Fruit fly (Drosophila melanogaster) whole organism, embryonic: Measurements from ENCODE around the gene usp.
A peak's percentile ranks its signal among the peaks of the same experiment; 100 is the strongest.

ENCODE experiments used
- Adf1 ChIP-seq: fragments of 200-800 bp; sonication (Bioruptor generic); IDR thresholded peaks from 2 replicates; pipeline ENCODE4 v1.3.6; 2022; ENCODE audit warnings: missing biosample characterization, missing genetic modification characterization
- CG1024 ChIP-seq: fragments of 200-800 bp; sonication (Bioruptor generic); IDR thresholded peaks from 2 replicates; pipeline ENCODE4 v1.3.6; 2022; ENCODE audit warnings: missing biosample characterization, missing genetic modification characterization
- CG11085 ChIP-seq: fragments of 200-800 bp; sonication (Bioruptor generic); IDR thresholded peaks from 2 replicates; pipeline ENCODE4 v1.3.6; 2022; ENCODE audit warnings: missing biosample characterization, missing genetic modification characterization
- CG11696 ChIP-seq: fragments of 200-800 bp; sonication (Bioruptor generic); IDR thresholded peaks from 2 replicates; pipeline ENCODE4 v1.3.6; 2022; ENCODE audit warnings: missing biosample characterization, missing genetic modification characterization
- CG13296 ChIP-seq: fragments of 200-800 bp; sonication (Bioruptor generic); optimal IDR thresholded peaks from 3 replicates; lab custom pipeline; 2018; ENCODE audit warnings: missing biosample characterization, mild to moderate bottlenecking, missing genetic modification characterization
- CG15479 ChIP-seq: fragments of 200-800 bp; sonication (Bioruptor generic); optimal IDR thresholded peaks from 3 replicates; lab custom pipeline; 2019; ENCODE audit warnings: missing biosample characterization, mild to moderate bottlenecking, missing genetic modification characterization, moderate library complexity
- CG1602 ChIP-seq: fragments of 200-800 bp; sonication (Bioruptor generic); optimal IDR thresholded peaks from 3 replicates; lab custom pipeline; 2016; ENCODE audit warnings: missing biosample characterization, missing genetic modification characterization
- CG16863 ChIP-seq: fragments of 200-800 bp; sonication (Bioruptor generic); optimal IDR thresholded peaks from 3 replicates; lab custom pipeline; 2016; ENCODE audit warnings: missing biosample characterization, missing genetic modification characterization
- CG17829 ChIP-seq: fragments of 200-800 bp; optimal IDR thresholded peaks from 2 replicates; lab custom pipeline; 2019; ENCODE audit warnings: missing biosample characterization, mild to moderate bottlenecking, missing genetic modification characterization, moderate library complexity
- CG31441 ChIP-seq: fragments of 200-800 bp; sonication (Bioruptor generic); IDR thresholded peaks from 2 replicates; pipeline ENCODE4 v1.3.6; 2022; ENCODE audit warnings: missing biosample characterization, missing genetic modification characterization
- CG3281 ChIP-seq: fragments of 200-800 bp; sonication (Bioruptor generic); optimal IDR thresholded peaks from 3 replicates; lab custom pipeline; 2017; ENCODE audit warnings: missing biosample characterization, mild to moderate bottlenecking, missing genetic modification characterization
- CG4617 ChIP-seq: fragments of 200-800 bp; sonication (Bioruptor generic); optimal IDR thresholded peaks from 3 replicates; lab custom pipeline; 2016; ENCODE audit warnings: missing biosample characterization, missing genetic modification characterization, borderline replicate concordance
- CG5953 ChIP-seq: fragments of 200-800 bp; sonication (Bioruptor generic); IDR thresholded peaks from 2 replicates; pipeline ENCODE4 v1.3.6; 2022; ENCODE audit warnings: missing biosample characterization, missing genetic modification characterization
- CG6791 ChIP-seq: fragments of 200-800 bp; sonication (Bioruptor generic); IDR thresholded peaks from 3 replicates; pipeline ENCODE4 v1.3.6; 2022; ENCODE audit warnings: missing biosample characterization, missing genetic modification characterization; ENCODE audit not compliant: partially characterized antibody
- CG8924 ChIP-seq: fragments of 200-800 bp; optimal IDR thresholded peaks from 3 replicates; lab custom pipeline; 2019; ENCODE audit warnings: missing biosample characterization, mild to moderate bottlenecking, missing genetic modification characterization, moderate library complexity
- CG9609 ChIP-seq: fragments of 200-800 bp; sonication (Bioruptor generic); optimal IDR thresholded peaks from 3 replicates; lab custom pipeline; 2016; ENCODE audit warnings: missing biosample characterization, missing genetic modification characterization
- CG9932 ChIP-seq: fragments of 200-800 bp; sonication (Bioruptor generic); IDR thresholded peaks from 2 replicates; pipeline ENCODE4 v1.3.6; 2022; ENCODE audit warnings: missing biosample characterization, missing genetic modification characterization
- Camta ChIP-seq: fragments of 200-800 bp; sonication (Bioruptor generic); optimal IDR thresholded peaks from 2 replicates; lab custom pipeline; 2016; ENCODE audit warnings: missing biosample characterization, missing genetic modification characterization
- Dad ChIP-seq: fragments of 200-800 bp; sonication (Bioruptor generic); optimal IDR thresholded peaks from 3 replicates; lab custom pipeline; 2016; ENCODE audit warnings: missing biosample characterization, missing genetic modification characterization
- Doc2 ChIP-seq: fragments of 200-800 bp; sonication (Bioruptor generic); IDR thresholded peaks from 2 replicates; pipeline ENCODE4 v1.3.6; 2022; ENCODE audit warnings: missing biosample characterization, missing genetic modification characterization
- Doc3 ChIP-seq: fragments of 200-800 bp; sonication (Bioruptor generic); IDR thresholded peaks from 3 replicates; pipeline ENCODE4 v1.3.6; 2022; ENCODE audit warnings: missing biosample characterization, missing genetic modification characterization; ENCODE audit not compliant: partially characterized antibody
- Eip74EF ChIP-seq, 2 experiments: fragments of 200-800 bp in 1 of 2; fragments of >200 bp in 1 of 2; sonication (Bioruptor generic) in 1 of 2; optimal IDR thresholded peaks; 2 replicates each; lab custom pipeline; 2017 to 2019; ENCODE audit warnings: missing biosample characterization in 2 of 2, missing genetic modification characterization in 2 of 2, mild to moderate bottlenecking in 1 of 2, moderate library complexity in 1 of 2
- Fer1 ChIP-seq: fragments of 200-800 bp; sonication (Bioruptor generic); optimal IDR thresholded peaks from 2 replicates; lab custom pipeline; 2017; ENCODE audit warnings: missing biosample characterization, mild to moderate bottlenecking, missing genetic modification characterization
- H15 ChIP-seq: fragments of 200-800 bp; sonication (Bioruptor generic); IDR thresholded peaks from 3 replicates; pipeline ENCODE4 v1.3.6; 2022; ENCODE audit warnings: missing biosample characterization, missing genetic modification characterization
- Hey ChIP-seq: fragments of 200-800 bp; sonication (Bioruptor generic); optimal IDR thresholded peaks from 3 replicates; lab custom pipeline; 2018; ENCODE audit warnings: missing biosample characterization, mild to moderate bottlenecking, missing genetic modification characterization
- Mrtf ChIP-seq: fragments of 200-800 bp; sonication (Bioruptor generic); IDR thresholded peaks from 3 replicates; pipeline ENCODE4 v1.3.6; 2022; ENCODE audit warnings: missing biosample characterization, missing genetic modification characterization
- NFAT ChIP-seq: fragments of 200-800 bp; sonication (Bioruptor generic); IDR thresholded peaks from 2 replicates; pipeline ENCODE4 v1.3.6; 2022; ENCODE audit warnings: missing biosample characterization, missing genetic modification characterization
- Oli ChIP-seq: fragments of 200-800 bp; sonication (Bioruptor generic); optimal IDR thresholded peaks from 2 replicates; lab custom pipeline; 2018; ENCODE audit warnings: missing biosample characterization, mild to moderate bottlenecking, missing genetic modification characterization, moderate library complexity
- Opbp ChIP-seq: fragments of 200-800 bp; sonication (Bioruptor generic); IDR thresholded peaks from 3 replicates; pipeline ENCODE4 v1.3.6; 2022; ENCODE audit warnings: missing biosample characterization, missing genetic modification characterization; ENCODE audit not compliant: partially characterized antibody
- Pdp1 ChIP-seq, 2 experiments: fragments of 200-800 bp; sonication (Bioruptor generic); optimal IDR thresholded peaks; 3 replicates each; lab custom pipeline; 2016; ENCODE audit warnings: missing biosample characterization in 2 of 2, missing genetic modification characterization in 2 of 2, mild to moderate bottlenecking in 1 of 2, moderate library complexity in 1 of 2
- Sry-δ ChIP-seq: fragments of 200-800 bp; sonication (Bioruptor generic); optimal IDR thresholded peaks from 2 replicates; lab custom pipeline; 2016; ENCODE audit warnings: missing biosample characterization, missing genetic modification characterization
- az2 ChIP-seq: fragments of 200-800 bp; sonication (Bioruptor generic); optimal IDR thresholded peaks from 3 replicates; lab custom pipeline; 2016; ENCODE audit warnings: missing biosample characterization, missing genetic modification characterization
- bcd ChIP-seq: fragments of 200-800 bp; sonication (Bioruptor generic); optimal IDR thresholded peaks from 2 replicates; lab custom pipeline; 2017; ENCODE audit warnings: missing biosample characterization, mild to moderate bottlenecking, missing genetic modification characterization
- cas ChIP-seq: fragments of 200-800 bp; sonication (Bioruptor generic); IDR thresholded peaks from 2 replicates; pipeline ENCODE4 v1.3.6; 2022; ENCODE audit warnings: missing biosample characterization, missing genetic modification characterization
- caup ChIP-seq: fragments of 200-800 bp; sonication (Bioruptor generic); optimal IDR thresholded peaks from 3 replicates; lab custom pipeline; 2017; ENCODE audit warnings: missing biosample characterization, mild to moderate bottlenecking, missing genetic modification characterization, moderate library complexity; ENCODE audit not compliant: severe bottlenecking
- ci ChIP-seq: fragments of 200-800 bp; sonication (Bioruptor generic); IDR thresholded peaks from 3 replicates; pipeline ENCODE4 v1.3.6; 2022; ENCODE audit warnings: missing biosample characterization, missing genetic modification characterization
- crol ChIP-seq: fragments of 200-800 bp; sonication (Bioruptor generic); IDR thresholded peaks from 2 replicates; pipeline ENCODE4 v1.3.6; 2022; ENCODE audit warnings: missing biosample characterization, missing genetic modification characterization
- danr ChIP-seq: fragments of 200-800 bp; sonication (Bioruptor generic); IDR thresholded peaks from 2 replicates; pipeline ENCODE4 v1.3.6; 2022; ENCODE audit warnings: missing biosample characterization, missing genetic modification characterization
- dimm ChIP-seq: fragments of 200-800 bp; sonication (Bioruptor generic); IDR thresholded peaks from 2 replicates; pipeline ENCODE4 v1.3.6; 2022; ENCODE audit warnings: missing biosample characterization, missing genetic modification characterization
- dmrt11E ChIP-seq: fragments of 200-800 bp; sonication (Bioruptor generic); optimal IDR thresholded peaks from 3 replicates; lab custom pipeline; 2018; ENCODE audit warnings: missing biosample characterization, mild to moderate bottlenecking, missing genetic modification characterization, moderate library complexity
- en ChIP-seq: fragments of 200-800 bp; sonication (Bioruptor generic); optimal IDR thresholded peaks from 2 replicates; lab custom pipeline; 2016; ENCODE audit warnings: missing biosample characterization, missing genetic modification characterization
- gfzf ChIP-seq: fragments of 200-800 bp; sonication (Bioruptor generic); optimal IDR thresholded peaks from 2 replicates; lab custom pipeline; 2016; ENCODE audit warnings: missing biosample characterization, mild to moderate bottlenecking, missing genetic modification characterization, moderate library complexity
- lbe ChIP-seq: fragments of 200-800 bp; sonication (Bioruptor generic); optimal IDR thresholded peaks from 2 replicates; lab custom pipeline; 2016; ENCODE audit warnings: missing biosample characterization, mild to moderate bottlenecking, missing genetic modification characterization
- nmo ChIP-seq: fragments of 200-800 bp; sonication (Bioruptor generic); optimal IDR thresholded peaks from 2 replicates; lab custom pipeline; 2018; ENCODE audit warnings: missing biosample characterization, mild to moderate bottlenecking, missing genetic modification characterization, moderate library complexity
- p53 ChIP-seq: fragments of 200-800 bp; sonication (Bioruptor generic); optimal IDR thresholded peaks from 2 replicates; lab custom pipeline; 2016; ENCODE audit warnings: missing biosample characterization, missing genetic modification characterization
- seq ChIP-seq: fragments of 200-800 bp; sonication (Bioruptor generic); IDR thresholded peaks from 2 replicates; pipeline ENCODE4 v1.3.6; 2022; ENCODE audit warnings: missing biosample characterization, missing genetic modification characterization
- ttk ChIP-seq: fragments of 200-800 bp; sonication (Bioruptor generic); IDR thresholded peaks from 2 replicates; pipeline ENCODE4 v2.1.2; 2022; ENCODE audit warnings: missing biosample characterization, missing genetic modification characterization
- zfh2 ChIP-seq: fragments of 200-800 bp; sonication (Bioruptor generic); optimal IDR thresholded peaks from 2 replicates; lab custom pipeline; 2016; ENCODE audit warnings: missing biosample characterization, missing genetic modification characterization

usp gene

DNA sequence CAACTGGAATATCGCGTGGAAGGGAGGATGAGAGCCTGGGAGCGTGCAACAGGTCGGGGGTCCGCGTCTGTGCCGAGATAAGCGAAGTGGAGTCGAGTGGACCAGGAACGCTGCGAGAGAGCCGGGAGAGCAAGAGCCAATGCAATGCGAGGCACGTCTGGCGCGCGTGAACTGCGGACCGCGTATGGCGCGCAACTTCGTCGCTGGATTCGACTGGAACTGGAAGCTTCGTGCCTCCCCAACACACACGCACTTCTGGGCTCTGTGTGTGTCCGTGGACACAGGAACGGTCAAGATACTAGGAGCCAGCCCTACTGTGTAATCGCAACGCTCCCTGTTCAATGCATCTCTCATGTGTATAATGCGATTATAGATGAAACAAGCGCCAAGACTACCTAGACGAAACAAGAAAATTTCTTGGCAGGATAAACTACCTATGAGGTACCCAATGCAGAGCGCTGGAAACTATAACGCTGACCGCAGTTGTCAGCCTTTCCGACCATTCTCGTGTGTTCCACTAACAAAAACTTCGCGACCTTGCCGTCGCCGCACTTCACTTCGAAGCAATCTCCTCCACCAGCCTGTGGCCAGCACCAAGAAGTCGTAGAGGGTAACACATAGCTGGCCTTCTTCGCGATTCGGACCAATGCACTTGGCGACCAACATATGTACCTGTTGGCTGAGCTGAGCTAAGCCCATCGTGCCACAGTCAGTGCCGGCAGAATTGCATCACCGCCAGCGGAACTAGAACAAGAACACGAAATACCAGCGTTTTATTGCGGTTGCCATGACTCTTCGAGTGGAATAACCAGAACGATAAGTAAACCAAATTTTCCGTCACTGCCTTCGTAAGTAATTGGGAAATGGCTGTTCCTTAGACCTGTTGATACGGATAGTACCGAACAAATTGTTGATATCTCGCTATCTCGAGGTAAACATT is 30.0 kb upstream of the usp start, which contains the start of gene Rtca (continued):
- no peak for TF ChIP-seq CG11085 (GFP tag; lab: Robert Waterston, UW)
- peak; percentile 44 for TF ChIP-seq CG17829
- peak; percentile 95 for TF ChIP-seq CG11696
- peak; percentile 59 for TF ChIP-seq seq (GFP tag; lab: Robert Waterston, UW)
- TF ChIP-seq CG13296 (GFP tag; lab: Kevin White, UChicago) = peak; percentile 70
- TF ChIP-seq Doc2 = no peak
- no peak for TF ChIP-seq Hey (tag; lab: Kevin White, UChicago)
- peak; percentile 34; the same call in 1 of the 2 replicates for TF ChIP-seq ttk
- peak; percentile 16 for TF ChIP-seq dmrt11E
- peak; percentile 60; the same call in 1 of the 2 replicates for TF ChIP-seq Adf1
- peak; percentile 74 for TF ChIP-seq CG9609 (GFP tag; lab: Kevin White, UChicago)
- peak; percentile 78 for TF ChIP-seq CG3281
- TF ChIP-seq CG9932 (GFP tag; lab: Robert Waterston, UW) = peak; percentile 51; the same call in 1 of the 2 replicates
- peak; percentile 19 for TF ChIP-seq en (GFP tag; lab: Kevin White, UChicago)
- peak; percentile 7 for TF ChIP-seq p53 (GFP tag; lab: Kevin White, UChicago)
- TF ChIP-seq CG5953 (GFP tag; lab: Robert Waterston, UW) = peak; percentile 45; the same call in 1 of the 2 replicates
- TF ChIP-seq CG15479 (GFP tag; lab: Kevin White, UChicago) = peak; percentile 10
- peak; percentile 17 for TF ChIP-seq Sry-δ (GFP tag; lab: Kevin White, UChicago)
- TF ChIP-seq CG6791 (GFP tag; lab: Robert Waterston, UW) = no peak
- TF ChIP-seq cas (GFP tag; lab: Robert Waterston, UW) = no peak
- TF ChIP-seq H15 (GFP tag; lab: Robert Waterston, UW) = peak; percentile 44; the same call in 1 of the 3 replicates
- peak in 1 of 2 experiments; percentile 38 for TF ChIP-seq Eip74EF (GFP tag; optimal IDR thresholded peaks at IDR 0.05; lab: Kevin White, UChicago)
- peak; percentile 77 for TF ChIP-seq caup
- TF ChIP-seq danr (GFP tag; lab: Robert Waterston, UW) = peak; percentile 48; the same call in 1 of the 2 replicates
- peak; percentile 70 for TF ChIP-seq CG31441 (GFP tag; lab: Robert Waterston, UW)
- TF ChIP-seq zfh2 = peak; percentile 54
- peak; percentile 14 for TF ChIP-seq CG4617
- no peak for TF ChIP-seq crol (GFP tag; lab: Robert Waterston, UW)
- peak; percentile 89 for TF ChIP-seq Fer1 (GFP tag; lab: Kevin White, UChicago)
- TF ChIP-seq CG1024 (GFP tag; lab: Robert Waterston, UW) = no peak
- TF ChIP-seq lbe (GFP tag; lab: Kevin White, UChicago) = peak; percentile 35
- TF ChIP-seq CG8924 (tag; lab: Kevin White, UChicago) = peak; percentile 62
- peak; percentile 49 to 70 for TF ChIP-seq Pdp1 (GFP tag; optimal IDR thresholded peaks at IDR 0.05; lab: Kevin White, UChicago)
- TF ChIP-seq Mrtf (GFP tag; lab: Robert Waterston, UW) = 0 out of 3 replicates have a peak, but pooled peaks have one; percentile 37
- no peak for TF ChIP-seq dimm
- TF ChIP-seq NFAT = no peak
- peak; percentile 38 for TF ChIP-seq az2 (GFP tag; lab: Kevin White, UChicago)
- peak; percentile 17 for TF ChIP-seq Camta
- TF ChIP-seq CG16863 (GFP tag; lab: Kevin White, UChicago) = peak; percentile 51
- TF ChIP-seq Dad (GFP tag; lab: Kevin White, UChicago) = peak; percentile 56
- TF ChIP-seq CG1602 (GFP tag; lab: Kevin White, UChicago) = peak; percentile 42
- TF ChIP-seq Opbp (GFP tag; lab: Robert Waterston, UW) = no peak
- TF ChIP-seq Oli (tag; lab: Kevin White, UChicago) = peak; percentile 77
- TF ChIP-seq nmo = peak; percentile 69
- TF ChIP-seq Doc3 (GFP tag; lab: Robert Waterston, UW) = no peak
- no peak for TF ChIP-seq gfzf (GFP tag; lab: Kevin White, UChicago)
- TF ChIP-seq bcd (GFP tag; lab: Kevin White, UChicago) = peak; percentile 72
- TF ChIP-seq ci (GFP tag; lab: Robert Waterston, UW) = peak; percentile 52; the same call in 1 of the 3 replicates
